Worm (Caenorhabditis elegans) whole organism, L2 larva: ENCODE measurements around the gene msp-142.

ENCODE experiments used
- mbf-1 ChIP-seq: sonication (generic microtip); optimal IDR thresholded peaks from 2 replicates; lab custom pipeline; 2017; ENCODE audit warnings: missing biosample characterization, missing genetic modification characterization
- skn-1 ChIP-seq: sonication (generic microtip); optimal IDR thresholded peaks from 2 replicates; lab custom pipeline; 2017; ENCODE audit warnings: missing biosample characterization, missing genetic modification characterization

ce11 chrII:5829940-5830424 lies 32.3 kb downstream of the msp-142 start, which contains the start of gene col-74:
- TF ChIP-seq skn-1 (tag; lab: Kevin White, UChicago) (no peak), mbf-1 (tag; lab: Kevin White, UChicago) (no peak)
